Worm (Caenorhabditis elegans) whole organism, mixed stage, embryonic: ENCODE data around the gene gakh-1.

Experiments used
- M03D4.4 ChIP-seq: sonication (generic microtip); optimal IDR thresholded peaks from 2 replicates; lab custom pipeline; 2017; ENCODE audit warnings: mild to moderate bottlenecking, missing genetic modification characterization, missing compliant biosample characterization
- elt-3 ChIP-seq: fragments of 150-350 bp; optimal IDR thresholded peaks from 2 replicates; lab custom pipeline; 2014; ENCODE audit warnings: missing biosample characterization, missing genetic modification characterization
- lsy-2 ChIP-seq: fragments of 150-350 bp; optimal IDR thresholded peaks from 2 replicates; lab custom pipeline; 2014; ENCODE audit warnings: missing biosample characterization, missing genetic modification characterization
- nhr-237 ChIP-seq: fragments of 150-350 bp; optimal IDR thresholded peaks from 2 replicates; lab custom pipeline; 2014; ENCODE audit warnings: missing biosample characterization, missing genetic modification characterization
- nhr-76 ChIP-seq: sonication (generic microtip); optimal IDR thresholded peaks from 2 replicates; lab custom pipeline; 2017; ENCODE audit warnings: missing biosample characterization, missing genetic modification characterization
- snpc-4 ChIP-seq: fragments of 150-350 bp; optimal IDR thresholded peaks from 2 replicates; lab custom pipeline; 2014; ENCODE audit warnings: missing biosample characterization, missing genetic modification characterization
- unc-120 ChIP-seq: sonication (generic microtip); optimal IDR thresholded peaks from 2 replicates; lab custom pipeline; 2017; ENCODE audit warnings: missing genetic modification characterization, missing compliant biosample characterization; ENCODE audit not compliant: poor library complexity, severe bottlenecking
- unc-39 ChIP-seq: fragments of 150-350 bp; optimal IDR thresholded peaks from 2 replicates; lab custom pipeline; 2014; ENCODE audit warnings: missing biosample characterization, missing genetic modification characterization

DNA sequence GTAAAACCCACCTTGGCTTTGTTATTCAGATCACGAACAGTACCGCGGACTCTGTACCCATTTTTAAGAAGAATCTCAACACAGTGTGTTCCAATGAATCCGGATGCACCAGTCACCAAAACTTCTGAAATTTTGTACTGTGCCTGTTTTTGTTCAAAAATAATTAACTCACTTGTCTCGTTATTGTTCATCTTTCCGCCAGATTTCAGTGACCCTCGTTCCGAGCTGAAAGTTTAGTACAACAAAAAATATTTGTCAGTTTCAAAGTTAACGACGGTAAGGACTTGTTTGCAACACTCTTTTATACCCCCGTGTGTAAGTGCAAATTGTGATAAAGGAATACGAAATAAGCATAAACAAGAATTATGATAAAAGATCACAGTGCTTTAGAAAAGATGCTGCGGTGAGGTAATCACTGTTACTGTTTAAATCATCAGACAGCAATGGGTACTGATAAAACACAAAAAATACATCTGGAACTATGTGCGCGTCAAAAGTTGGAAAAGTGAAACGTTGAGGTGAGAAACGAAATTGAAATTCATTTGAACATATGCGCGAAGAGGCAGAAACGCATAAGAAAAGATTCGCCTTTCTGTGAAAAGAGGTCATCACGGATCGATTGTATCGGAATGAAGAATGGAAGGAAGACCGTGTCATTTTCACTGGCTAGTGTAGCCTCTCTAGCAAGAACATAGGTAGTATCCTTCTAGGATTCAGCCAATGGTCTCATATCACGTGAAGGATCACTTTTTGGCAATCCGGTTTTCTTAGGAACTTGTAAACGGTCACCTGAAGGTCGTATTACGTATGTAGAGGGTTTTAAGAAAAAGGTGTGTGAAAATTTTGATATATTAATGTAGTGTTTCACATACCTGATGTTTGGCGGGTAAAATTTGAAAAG, 52.5 kb downstream of the gakh-1 start, which contains the start of gene F13D11.4:
- TF ChIP-seq snpc-4 (no peak), elt-3 (no peak), nhr-237 (no peak), lsy-2 (no peak), nhr-76 (tag; lab: Kevin White, UChicago) (no peak), unc-120 (tag; lab: Kevin White, UChicago) (no peak), unc-39 (tag; lab: Kevin White, UChicago) (no peak), M03D4.4 (no peak)
